Worm (Caenorhabditis elegans) whole organism, midembryonic: ENCODE results near the gene pqn-78.

ENCODE experiments used
- T22C8.4 ChIP-seq: fragments of 200-800 bp; sonication (Bioruptor generic); IDR thresholded peaks from 2 replicates; pipeline ENCODE4 v1.3.6; 2022; ENCODE audit warnings: missing genetic modification characterization, missing compliant biosample characterization
- klf-2 ChIP-seq: fragments of 200-800 bp; sonication (Bioruptor generic); conservative IDR thresholded peaks from 2 replicates; pipeline ENCODE4 v1.3.6; 2022; ENCODE audit warnings: missing genetic modification reagents, missing genetic modification characterization, missing compliant biosample characterization
- med-1 ChIP-seq: sonication (generic microtip); optimal IDR thresholded peaks from 2 replicates; lab custom pipeline; 2017; ENCODE audit warnings: missing genetic modification characterization, mild to moderate bottlenecking, missing compliant biosample characterization, antibody characterized with exemption, missing genetic modification reagents; ENCODE audit not compliant: insufficient read depth
- ztf-23 ChIP-seq: fragments of 200-800 bp; sonication (Bioruptor generic); IDR thresholded peaks from 2 replicates; pipeline ENCODE4 v1.3.6; 2022; ENCODE audit warnings: missing genetic modification reagents, missing genetic modification characterization, missing compliant biosample characterization

DNA sequence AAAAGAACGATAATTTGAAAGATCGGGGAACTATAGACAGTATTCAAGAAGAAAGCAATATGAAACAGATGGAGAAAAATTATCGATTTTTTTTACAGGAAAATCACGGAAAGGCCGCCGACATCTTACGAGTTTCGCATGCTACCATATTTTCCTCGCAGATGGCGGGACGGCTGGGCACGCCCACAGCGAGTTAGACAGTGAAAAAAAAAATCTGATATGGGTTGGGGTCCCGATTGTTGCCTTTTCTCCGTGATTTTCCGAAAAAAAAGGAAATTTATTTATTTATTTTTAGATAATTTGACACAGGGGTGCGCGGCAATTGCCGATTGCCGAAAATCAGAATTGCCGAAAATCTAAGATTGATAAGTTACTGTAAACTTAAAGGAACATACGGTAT lies 40.1 kb downstream of the pqn-78 start:
- TF ChIP-seq med-1 (GFP tag; lab: Kevin White, UChicago) (no peak), ztf-23 (GFP tag; lab: Robert Waterston, UW) (no peak), T22C8.4 (GFP tag; lab: Robert Waterston, UW) (peak; percentile 42; the same call in 1 of the 2 replicates), klf-2 (GFP tag; lab: Robert Waterston, UW) (no peak)
